Fruit fly (Drosophila melanogaster) whole organism, embryonic: ENCODE measurements around the gene cac.

Experiments used
- BEAF-32 ChIP-seq: fragments of 200-800 bp; sonication (Bioruptor generic); optimal IDR thresholded peaks from 3 replicates; lab custom pipeline; 2017; ENCODE audit warnings: missing biosample characterization, missing genetic modification characterization, mild to moderate bottlenecking, moderate library complexity, missing genetic modification reagents
- GATAe ChIP-seq: fragments of 200-800 bp; sonication (Bioruptor generic); conservative IDR thresholded peaks from 2 replicates; pipeline ENCODE4 v1.3.6; 2022; ENCODE audit warnings: missing biosample characterization, missing genetic modification characterization
- sens-2 ChIP-seq: fragments of 200-800 bp; sonication (Bioruptor generic); IDR thresholded peaks from 2 replicates; pipeline ENCODE4 v1.3.6; 2022; ENCODE audit warnings: missing biosample characterization, missing genetic modification characterization
- usp ChIP-seq: fragments of >200 bp; optimal IDR thresholded peaks from 2 replicates; lab custom pipeline; 2017; ENCODE audit warnings: missing biosample characterization, missing genetic modification characterization

- TF ChIP-seq sens-2 (no peak), GATAe (GFP tag; lab: Robert Waterston, UW) (no peak), usp (no peak), BEAF-32 (GFP tag; lab: Kevin White, UChicago) (peak; percentile 76)
Observed at dm6 chrX:11888142-11888541, 96.7 kb downstream of the cac start, which contains the start of gene CG1840.
